Worm (Caenorhabditis elegans) whole organism, early embryonic: ENCODE measurements around the gene Y102A5C.36.

Experiments used
- B0310.2 ChIP-seq: sonication (generic microtip); optimal IDR thresholded peaks from 2 replicates; lab custom pipeline; 2016; ENCODE audit warnings: mild to moderate bottlenecking, missing genetic modification characterization, missing compliant biosample characterization
- F13C5.2 ChIP-seq: sonication (generic microtip); optimal IDR thresholded peaks from 2 replicates; lab custom pipeline; 2017; ENCODE audit warnings: mild to moderate bottlenecking, missing genetic modification characterization, inconsistent platforms, missing compliant biosample characterization
- ama-1 ChIP-seq: fragments of 150-350 bp; optimal IDR thresholded peaks from 2 replicates; lab custom pipeline; 2014
- ceh-13 ChIP-seq: fragments of 200-800 bp; sonication (Bioruptor generic); optimal IDR thresholded peaks from 2 replicates; lab custom pipeline; 2018; ENCODE audit warnings: mild to moderate bottlenecking, missing genetic modification characterization, missing compliant biosample characterization
- ets-7 ChIP-seq: sonication (generic microtip); optimal IDR thresholded peaks from 2 replicates; lab custom pipeline; 2016; ENCODE audit warnings: missing genotype, missing genetic modification characterization, missing compliant biosample characterization
- flt-1 ChIP-seq: fragments of 200-800 bp; sonication (Bioruptor generic); IDR thresholded peaks from 2 replicates; pipeline ENCODE4 v1.3.6; 2022; ENCODE audit warnings: missing genetic modification characterization, missing compliant biosample characterization
- hmbx-1 ChIP-seq: sonication (generic microtip); optimal IDR thresholded peaks from 2 replicates; lab custom pipeline; 2016; ENCODE audit warnings: mild to moderate bottlenecking, missing genetic modification characterization, missing compliant biosample characterization
- scrt-1 ChIP-seq: fragments of 200-800 bp; sonication (Bioruptor generic); IDR thresholded peaks from 2 replicates; pipeline ENCODE4 v1.3.6; 2022; ENCODE audit warnings: missing genetic modification characterization, missing compliant biosample characterization
- sea-1 ChIP-seq: fragments of 200-800 bp; sonication (Bioruptor generic); conservative IDR thresholded peaks from 2 replicates; pipeline ENCODE4 v1.3.6; 2022; ENCODE audit warnings: missing genetic modification characterization, missing compliant biosample characterization
- tbx-37 ChIP-seq: fragments of 200-800 bp; sonication (Bioruptor generic); conservative IDR thresholded peaks from 2 replicates; pipeline ENCODE4 v1.3.6; 2022; ENCODE audit warnings: missing genetic modification reagents, missing genetic modification characterization, missing compliant biosample characterization
- tra-4 ChIP-seq: sonication (generic microtip); optimal IDR thresholded peaks from 2 replicates; lab custom pipeline; 2017; ENCODE audit warnings: missing genetic modification characterization, missing compliant biosample characterization

DNA sequence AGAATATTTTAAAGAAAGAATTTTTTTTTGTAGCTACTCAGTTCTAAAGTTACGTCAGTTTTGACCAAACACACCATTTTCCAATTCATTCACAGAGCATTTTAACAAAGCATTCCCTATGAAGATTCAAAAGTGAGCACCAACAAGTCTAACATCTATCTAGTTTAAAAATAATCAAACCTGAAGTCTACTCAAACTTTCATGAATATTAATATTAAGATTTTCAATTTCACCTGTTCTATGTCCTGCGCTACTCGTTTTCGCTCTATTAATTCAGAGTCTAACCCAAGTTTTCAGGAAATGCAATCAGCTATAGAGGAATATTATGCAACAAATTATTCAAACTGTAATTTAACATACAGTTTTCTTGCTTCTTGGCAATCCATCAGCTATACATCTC lies 44.9 kb upstream of the Y102A5C.36 start, which contains the start of gene srh-119:
- no peak for TF ChIP-seq hmbx-1
- TF ChIP-seq ama-1, result no peak
- no peak for TF ChIP-seq flt-1 (GFP tag; lab: Robert Waterston, UW)
- TF ChIP-seq sea-1 (GFP tag; lab: Robert Waterston, UW), result no peak
- no peak for TF ChIP-seq ets-7 (tag; lab: Kevin White, UChicago)
- no peak for TF ChIP-seq ceh-13 (GFP tag; lab: Kevin White, UChicago)
- TF ChIP-seq F13C5.2 (tag; lab: Kevin White, UChicago), result no peak
- TF ChIP-seq tbx-37 (GFP tag; lab: Robert Waterston, UW), result no peak
- no peak for TF ChIP-seq B0310.2
- TF ChIP-seq tra-4 (tag; lab: Kevin White, UChicago), result no peak
- no peak for TF ChIP-seq scrt-1 (GFP tag; lab: Robert Waterston, UW)
